Worm (Caenorhabditis elegans) whole organism, midembryonic: ENCODE measurements around the gene F15H10.9.

Experiments used
- T22C8.4 ChIP-seq: fragments of 200-800 bp; sonication (Bioruptor generic); IDR thresholded peaks from 2 replicates; pipeline ENCODE4 v1.3.6; 2022; ENCODE audit warnings: missing genetic modification characterization, missing compliant biosample characterization
- cog-1 ChIP-seq: sonication (generic microtip); optimal IDR thresholded peaks from 2 replicates; lab custom pipeline; 2016; ENCODE audit warnings: missing genetic modification characterization, missing compliant biosample characterization
- flt-1 ChIP-seq: fragments of 200-800 bp; sonication (Bioruptor generic); IDR thresholded peaks from 2 replicates; pipeline ENCODE4 v1.3.6; 2022; ENCODE audit warnings: missing genetic modification characterization, missing compliant biosample characterization
- klf-2 ChIP-seq: fragments of 200-800 bp; sonication (Bioruptor generic); conservative IDR thresholded peaks from 2 replicates; pipeline ENCODE4 v1.3.6; 2022; ENCODE audit warnings: missing genetic modification reagents, missing genetic modification characterization, missing compliant biosample characterization
- med-1 ChIP-seq: sonication (generic microtip); optimal IDR thresholded peaks from 2 replicates; lab custom pipeline; 2017; ENCODE audit warnings: missing genetic modification characterization, mild to moderate bottlenecking, missing compliant biosample characterization, antibody characterized with exemption, missing genetic modification reagents; ENCODE audit not compliant: insufficient read depth
- ref-1 ChIP-seq: fragments of 200-800 bp; sonication (Bioruptor generic); conservative IDR thresholded peaks from 2 replicates; pipeline ENCODE4 v1.3.6; 2022; ENCODE audit warnings: missing genetic modification reagents, missing genetic modification characterization, missing compliant biosample characterization
- tab-1 ChIP-seq: fragments of 200-800 bp; sonication (Bioruptor generic); IDR thresholded peaks from 2 replicates; pipeline ENCODE4 v1.3.6; 2022; ENCODE audit warnings: missing genetic modification characterization, missing compliant biosample characterization
- ztf-23 ChIP-seq: fragments of 200-800 bp; sonication (Bioruptor generic); IDR thresholded peaks from 2 replicates; pipeline ENCODE4 v1.3.6; 2022; ENCODE audit warnings: missing genetic modification reagents, missing genetic modification characterization, missing compliant biosample characterization
- ztf-29 ChIP-seq: fragments of 200-800 bp; sonication (Bioruptor generic); IDR thresholded peaks from 2 replicates; pipeline ENCODE4 v1.3.6; 2022; ENCODE audit warnings: missing genetic modification reagents, missing genetic modification characterization, missing compliant biosample characterization

The F15H10.9 gene

ce11 chrV:10416925-10417324, 2.4 kb upstream of the F15H10.9 start, which contains the start of gene F15H10.10:
Gene F15H10.10, minus strand, starts transcription at chrV:10417025.
- no peak for TF ChIP-seq cog-1 (tag; lab: Kevin White, UChicago)
- TF ChIP-seq ref-1 (GFP tag; lab: Robert Waterston, UW): no peak
- no peak for TF ChIP-seq med-1 (GFP tag; lab: Kevin White, UChicago)
- TF ChIP-seq T22C8.4: no peak
- no peak for TF ChIP-seq klf-2 (GFP tag; lab: Robert Waterston, UW)
- no peak for TF ChIP-seq flt-1 (GFP tag; lab: Robert Waterston, UW)
- no peak for TF ChIP-seq tab-1 (GFP tag; lab: Robert Waterston, UW)

- no peak for TF ChIP-seq flt-1 (GFP tag; lab: Robert Waterston, UW)
- no peak for TF ChIP-seq T22C8.4
- TF ChIP-seq cog-1 (tag; lab: Kevin White, UChicago): no peak
- no peak for TF ChIP-seq klf-2 (GFP tag; lab: Robert Waterston, UW)
- TF ChIP-seq med-1 (GFP tag; lab: Kevin White, UChicago): no peak
- no peak for TF ChIP-seq ztf-29 (GFP tag; lab: Robert Waterston, UW)
- TF ChIP-seq ref-1 (GFP tag; lab: Robert Waterston, UW): no peak
- no peak for TF ChIP-seq ztf-23 (GFP tag; lab: Robert Waterston, UW)
- no peak for TF ChIP-seq tab-1 (GFP tag; lab: Robert Waterston, UW)
Measured at ce11 chrV:10410030-10410713, 4.3 kb downstream of the F15H10.9 start, which contains the start of gene F15H10.12. Gene F15H10.12, minus strand, starts transcription at chrV:10410080.

DNA sequence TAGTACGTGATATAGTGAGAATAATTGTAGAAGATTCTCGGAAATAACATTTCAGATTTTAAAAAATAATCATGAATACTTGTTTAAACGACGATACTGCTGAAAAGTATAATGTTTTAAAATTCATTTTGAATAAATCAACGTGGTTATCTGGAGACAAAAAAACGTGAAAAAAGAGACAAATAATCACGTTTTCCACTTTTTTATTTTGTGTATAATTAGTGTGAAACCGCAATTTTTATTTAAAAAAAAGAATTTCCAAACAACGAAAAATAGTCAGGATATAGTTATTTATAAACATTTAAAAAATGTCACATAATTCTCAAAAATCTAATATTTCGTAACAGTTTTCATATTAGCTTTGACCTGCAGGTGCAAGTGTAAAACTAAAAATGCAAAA, 8.2 kb downstream of the F15H10.9 start, which contains the start of gene F15H10.7:
Gene F15H10.7, minus strand, starts transcription at position 101 of the 400 bp plus-strand sequence.
- TF ChIP-seq klf-2 (GFP tag; lab: Robert Waterston, UW) (no peak), tab-1 (GFP tag; lab: Robert Waterston, UW) (no peak), cog-1 (tag; lab: Kevin White, UChicago) (no peak), T22C8.4 (no peak), med-1 (GFP tag; lab: Kevin White, UChicago) (no peak), ztf-23 (GFP tag; lab: Robert Waterston, UW) (no peak), ztf-29 (GFP tag; lab: Robert Waterston, UW) (no peak), ref-1 (GFP tag; lab: Robert Waterston, UW) (no peak), flt-1 (GFP tag; lab: Robert Waterston, UW) (no peak)

DNA sequence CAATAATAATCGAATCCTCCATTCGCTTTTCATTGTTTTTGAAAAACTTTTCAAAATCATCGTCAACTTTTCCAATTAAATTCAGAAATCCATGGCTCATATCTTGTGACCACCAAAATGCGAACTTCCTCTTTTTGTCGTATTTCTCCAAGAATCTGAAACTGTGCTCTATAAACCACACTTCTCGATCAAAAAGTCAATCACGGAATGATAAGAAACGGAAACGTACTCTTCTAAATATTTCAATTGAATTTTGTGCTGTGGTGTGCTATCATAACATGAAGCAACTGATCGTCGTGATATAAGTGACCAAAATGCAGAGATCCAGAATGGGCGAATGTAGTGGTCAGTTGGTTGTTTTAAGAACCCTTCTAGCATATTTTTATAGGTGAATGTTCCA, 9.8 kb downstream of the F15H10.9 start:
- TF ChIP-seq flt-1 (GFP tag; lab: Robert Waterston, UW) (no peak), tab-1 (GFP tag; lab: Robert Waterston, UW) (no peak)

DNA sequence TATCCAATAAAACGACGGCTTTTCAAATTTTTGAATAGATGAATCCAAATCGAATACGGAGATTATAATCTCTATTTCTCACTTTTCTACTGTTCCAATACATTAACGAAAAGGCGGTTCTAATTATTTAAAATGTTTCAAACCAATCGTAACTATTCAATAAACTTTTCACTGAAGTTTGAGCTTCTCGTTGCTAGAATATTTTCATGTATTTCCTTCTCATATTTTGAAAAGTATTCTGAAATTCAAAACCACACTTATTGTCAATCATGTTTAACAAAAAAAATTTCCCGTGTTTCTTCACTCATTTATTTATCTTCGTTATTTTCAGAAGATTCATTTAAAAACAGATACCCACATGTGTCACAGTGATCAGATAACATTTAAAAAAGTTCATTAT, 11.7 kb downstream of the F15H10.9 start, which contains the start of gene F15H10.8:
Gene F15H10.8, minus strand, starts transcription at position 101 of the 400 bp plus-strand sequence.
- no peak for TF ChIP-seq cog-1 (tag; lab: Kevin White, UChicago)

ce11 chrV:10399290-10399689, 15.2 kb downstream of the F15H10.9 start:
- no peak for TF ChIP-seq klf-2 (GFP tag; lab: Robert Waterston, UW)
- TF ChIP-seq med-1 (GFP tag; lab: Kevin White, UChicago): no peak
- TF ChIP-seq ref-1 (GFP tag; lab: Robert Waterston, UW): no peak
- no peak for TF ChIP-seq T22C8.4
- no peak for TF ChIP-seq ztf-23 (GFP tag; lab: Robert Waterston, UW)

DNA sequence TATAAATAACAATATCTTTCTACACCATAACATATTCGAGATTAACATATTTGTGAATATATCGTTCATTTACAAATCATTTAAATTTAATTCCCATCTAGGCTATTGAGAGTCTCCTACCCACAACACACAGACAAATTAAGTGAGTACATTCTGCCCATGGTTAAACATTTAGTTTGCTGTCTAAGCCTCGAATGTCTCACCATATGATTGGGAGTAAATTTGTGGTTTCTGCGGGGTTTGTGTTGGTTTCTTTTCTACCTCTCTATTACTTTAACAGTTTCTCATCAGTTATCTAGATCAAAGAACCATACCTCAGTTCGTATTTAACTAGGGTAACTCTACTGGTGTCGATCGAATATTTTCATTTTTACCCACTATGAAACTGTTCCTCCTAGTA, 16.1 kb downstream of the F15H10.9 start, which contains the start of gene ugt-2:
Gene ugt-2, plus strand, starts transcription at position 371 of the 400 bp plus-strand sequence.
- TF ChIP-seq ztf-29 (GFP tag; lab: Robert Waterston, UW): no peak
- no peak for TF ChIP-seq tab-1 (GFP tag; lab: Robert Waterston, UW)
- no peak for TF ChIP-seq med-1 (GFP tag; lab: Kevin White, UChicago)
- no peak for TF ChIP-seq T22C8.4
- no peak for TF ChIP-seq ref-1 (GFP tag; lab: Robert Waterston, UW)
- TF ChIP-seq ztf-23 (GFP tag; lab: Robert Waterston, UW): no peak
- no peak for TF ChIP-seq flt-1 (GFP tag; lab: Robert Waterston, UW)
- no peak for TF ChIP-seq klf-2 (GFP tag; lab: Robert Waterston, UW)
- no peak for TF ChIP-seq cog-1 (tag; lab: Kevin White, UChicago)

ce11 chrV:10395173-10395766, 19.2 kb downstream of the F15H10.9 start, which contains the start of the genes col-151 and ugt-1:
Gene col-151, minus strand, starts transcription at chrV:10395223.
Gene ugt-1, plus strand, starts transcription at chrV:10395663.
- no peak for TF ChIP-seq cog-1 (tag; lab: Kevin White, UChicago)
- no peak for TF ChIP-seq klf-2 (GFP tag; lab: Robert Waterston, UW)
- TF ChIP-seq ztf-23 (GFP tag; lab: Robert Waterston, UW): no peak
- no peak for TF ChIP-seq ztf-29 (GFP tag; lab: Robert Waterston, UW)
- TF ChIP-seq tab-1 (GFP tag; lab: Robert Waterston, UW): no peak
- TF ChIP-seq flt-1 (GFP tag; lab: Robert Waterston, UW): no peak
- TF ChIP-seq ref-1 (GFP tag; lab: Robert Waterston, UW): no peak
- TF ChIP-seq med-1 (GFP tag; lab: Kevin White, UChicago): no peak
- TF ChIP-seq T22C8.4: no peak

ce11 chrV:10393708-10394107, 20.8 kb downstream of the F15H10.9 start:
- TF ChIP-seq T22C8.4 (no peak), flt-1 (GFP tag; lab: Robert Waterston, UW) (no peak), cog-1 (tag; lab: Kevin White, UChicago) (no peak), ref-1 (GFP tag; lab: Robert Waterston, UW) (no peak), ztf-29 (GFP tag; lab: Robert Waterston, UW) (no peak), tab-1 (GFP tag; lab: Robert Waterston, UW) (no peak), klf-2 (GFP tag; lab: Robert Waterston, UW) (no peak), ztf-23 (GFP tag; lab: Robert Waterston, UW) (no peak), med-1 (GFP tag; lab: Kevin White, UChicago) (no peak)
